Worm (Caenorhabditis elegans): ENCODE results near the gene flp-18.

flp-18 gene

DNA sequence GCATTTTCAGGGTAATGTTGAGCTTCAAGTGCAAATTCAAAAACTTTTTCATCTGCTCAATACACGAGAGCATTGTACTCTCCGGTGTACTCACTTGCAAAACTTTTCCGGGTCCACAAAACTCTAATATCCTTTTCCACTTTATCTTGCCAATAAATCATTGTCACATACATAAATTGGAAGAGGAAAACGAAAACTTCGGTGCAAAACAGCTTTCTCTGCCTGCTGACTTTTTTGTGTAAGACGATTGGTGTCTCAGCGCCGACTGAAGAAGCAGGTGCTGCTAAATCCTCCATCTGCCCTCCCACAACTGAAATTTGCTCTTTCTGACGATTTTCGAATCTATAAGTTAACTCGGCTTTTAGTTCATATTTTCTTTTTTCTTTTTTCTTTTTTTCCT is 42.9 kb downstream of the flp-18 start:
- TF ChIP-seq ref-1 (GFP tag; conservative IDR thresholded peaks at IDR 0.05) (no peak), T22C8.4 (GFP tag; IDR thresholded peaks at IDR 0.05) (no peak)

DNA sequence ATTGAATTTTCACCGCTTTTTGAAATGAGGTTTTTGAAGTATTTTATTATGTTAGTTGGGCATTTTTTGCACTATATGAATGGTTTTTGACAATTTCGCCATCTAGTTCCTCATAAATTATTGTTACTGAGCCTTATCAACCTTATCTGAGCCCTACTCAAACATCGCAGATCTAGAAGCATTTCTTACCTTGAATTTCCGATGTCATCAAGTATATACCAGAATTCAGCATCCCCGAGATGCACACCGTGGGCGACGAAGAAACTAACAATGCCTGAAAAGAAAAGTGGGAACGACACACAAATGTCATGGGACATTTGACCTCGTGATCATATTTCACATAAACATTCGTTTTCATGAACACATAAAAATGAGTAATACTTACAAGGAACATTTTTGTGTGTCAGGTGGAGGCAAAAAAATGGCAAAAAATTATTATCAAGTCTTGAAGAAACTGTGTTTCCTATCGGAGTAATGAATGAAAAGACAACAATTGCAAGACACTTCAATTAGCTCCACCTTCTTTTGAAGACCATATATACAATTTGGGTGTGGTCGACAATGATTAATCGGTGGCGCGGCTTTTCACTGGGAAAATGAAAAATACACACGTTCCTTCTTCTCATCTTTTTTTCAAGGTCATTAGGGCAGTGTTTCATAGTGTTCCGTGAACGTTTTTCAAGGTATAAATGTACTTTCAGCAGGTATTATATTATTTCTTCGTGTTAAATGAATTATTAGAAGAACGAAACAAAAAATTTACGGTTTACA is 45.9 kb downstream of the flp-18 start:
- TF ChIP-seq T22C8.4 (GFP tag; IDR thresholded peaks at IDR 0.05) = no peak
- TF ChIP-seq ztf-29 (GFP tag; IDR thresholded peaks at IDR 0.05) = no peak
- no peak for TF ChIP-seq tab-1 (GFP tag; IDR thresholded peaks at IDR 0.05)
- no peak for TF ChIP-seq ref-1 (GFP tag; conservative IDR thresholded peaks at IDR 0.05)

DNA sequence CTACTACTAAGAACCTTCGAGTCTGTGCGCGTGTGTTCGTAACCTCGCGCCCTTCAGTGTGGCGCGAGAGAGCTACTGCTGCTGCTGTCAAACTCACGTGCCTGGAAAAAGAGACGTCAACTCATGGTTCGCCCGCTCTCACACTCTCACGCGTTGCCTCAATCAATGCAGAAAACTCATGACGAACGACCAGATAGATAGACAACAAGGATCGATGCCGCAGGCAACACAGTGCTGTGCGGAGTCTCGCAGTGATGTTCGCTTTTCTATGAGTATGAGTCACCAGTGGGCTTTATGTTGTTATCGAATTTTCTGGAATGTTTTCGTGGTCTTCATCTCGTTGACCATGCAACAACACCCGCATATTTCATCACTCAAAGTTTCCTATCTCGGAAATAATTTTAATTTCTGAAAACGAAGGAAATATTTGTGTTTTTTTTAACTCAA is 46.8 kb downstream of the flp-18 start:
- no peak for TF ChIP-seq cog-1 (tag; optimal IDR thresholded peaks at IDR 0.05)
- no peak for TF ChIP-seq tab-1 (GFP tag; IDR thresholded peaks at IDR 0.05)
- TF ChIP-seq med-1 (GFP tag; optimal IDR thresholded peaks at IDR 0.05; ENCODE audit: insufficient read depth) = no peak
- no peak for TF ChIP-seq klf-2 (GFP tag; conservative IDR thresholded peaks at IDR 0.05)
- no peak for TF ChIP-seq ref-1 (GFP tag; conservative IDR thresholded peaks at IDR 0.05)

DNA sequence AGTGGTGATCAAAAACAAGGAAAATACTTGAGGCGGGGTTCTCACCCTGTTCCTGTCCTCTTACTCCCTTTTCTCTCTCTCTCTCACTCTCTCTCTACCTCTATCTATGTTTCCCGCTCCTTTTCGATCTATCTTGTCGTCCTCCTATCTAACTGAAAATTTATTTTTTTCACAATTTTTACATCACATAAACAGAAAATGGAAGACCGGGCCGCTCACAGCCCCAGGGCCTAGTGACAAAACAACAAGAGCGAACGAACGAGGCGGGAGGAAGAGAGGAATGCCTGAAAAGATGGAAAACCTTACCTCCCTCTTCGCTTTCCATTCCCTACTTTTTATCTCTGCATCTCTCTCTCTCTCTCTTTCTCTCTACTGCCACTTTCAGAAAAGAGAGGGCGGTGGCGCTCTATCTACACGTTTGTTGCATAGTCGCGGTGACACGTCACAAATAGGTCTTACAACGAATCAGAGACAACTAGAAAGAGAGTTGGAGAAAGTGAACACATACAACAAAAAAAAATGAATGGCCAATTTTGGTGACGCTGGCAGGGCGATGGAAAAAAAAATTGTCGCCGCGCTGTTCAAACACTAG is 47.5 kb downstream of the flp-18 start:
- no peak for TF ChIP-seq cog-1 (tag; optimal IDR thresholded peaks at IDR 0.05)
- TF ChIP-seq med-1 (GFP tag; optimal IDR thresholded peaks at IDR 0.05; ENCODE audit: insufficient read depth) = no peak
- no peak for TF ChIP-seq ztf-23 (GFP tag; IDR thresholded peaks at IDR 0.05)
- TF ChIP-seq flt-1 (GFP tag; IDR thresholded peaks at IDR 0.05) = no peak
- TF ChIP-seq ref-1 (GFP tag; conservative IDR thresholded peaks at IDR 0.05) = no peak
- no peak for TF ChIP-seq T22C8.4 (GFP tag; IDR thresholded peaks at IDR 0.05)
- TF ChIP-seq ztf-29 (GFP tag; IDR thresholded peaks at IDR 0.05) = no peak
- no peak for TF ChIP-seq klf-2 (GFP tag; conservative IDR thresholded peaks at IDR 0.05)
- no peak for TF ChIP-seq tab-1 (GFP tag; IDR thresholded peaks at IDR 0.05)

DNA sequence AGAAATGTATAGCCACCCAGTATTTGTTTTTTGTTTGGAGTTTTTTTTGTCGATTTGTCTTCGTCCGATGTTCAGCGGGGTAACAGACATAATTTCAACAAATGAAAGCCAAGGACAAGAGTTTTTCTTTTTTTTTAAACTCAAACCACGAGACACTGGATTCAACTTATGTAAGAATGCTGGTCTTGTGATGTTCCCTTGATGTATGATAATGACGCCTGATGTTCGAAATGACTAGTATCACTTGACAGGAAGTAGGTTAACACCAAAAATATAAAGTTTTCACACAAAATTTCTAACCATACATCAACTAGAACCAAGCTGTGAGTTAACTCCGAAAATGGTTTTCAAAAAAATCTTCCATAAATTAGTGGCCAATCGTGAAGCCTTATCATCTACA is 48.1 kb downstream of the flp-18 start:
- no peak for TF ChIP-seq flt-1 (GFP tag; IDR thresholded peaks at IDR 0.05)
- TF ChIP-seq cog-1 (tag; optimal IDR thresholded peaks at IDR 0.05) = no peak
- no peak for TF ChIP-seq ztf-29 (GFP tag; IDR thresholded peaks at IDR 0.05)
- TF ChIP-seq med-1 (GFP tag; optimal IDR thresholded peaks at IDR 0.05; ENCODE audit: insufficient read depth) = no peak
- TF ChIP-seq tab-1 (GFP tag; IDR thresholded peaks at IDR 0.05) = no peak
- no peak for TF ChIP-seq ztf-23 (GFP tag; IDR thresholded peaks at IDR 0.05)
- TF ChIP-seq T22C8.4 (GFP tag; IDR thresholded peaks at IDR 0.05) = no peak
- no peak for TF ChIP-seq ref-1 (GFP tag; conservative IDR thresholded peaks at IDR 0.05)
- no peak for TF ChIP-seq klf-2 (GFP tag; conservative IDR thresholded peaks at IDR 0.05)

DNA sequence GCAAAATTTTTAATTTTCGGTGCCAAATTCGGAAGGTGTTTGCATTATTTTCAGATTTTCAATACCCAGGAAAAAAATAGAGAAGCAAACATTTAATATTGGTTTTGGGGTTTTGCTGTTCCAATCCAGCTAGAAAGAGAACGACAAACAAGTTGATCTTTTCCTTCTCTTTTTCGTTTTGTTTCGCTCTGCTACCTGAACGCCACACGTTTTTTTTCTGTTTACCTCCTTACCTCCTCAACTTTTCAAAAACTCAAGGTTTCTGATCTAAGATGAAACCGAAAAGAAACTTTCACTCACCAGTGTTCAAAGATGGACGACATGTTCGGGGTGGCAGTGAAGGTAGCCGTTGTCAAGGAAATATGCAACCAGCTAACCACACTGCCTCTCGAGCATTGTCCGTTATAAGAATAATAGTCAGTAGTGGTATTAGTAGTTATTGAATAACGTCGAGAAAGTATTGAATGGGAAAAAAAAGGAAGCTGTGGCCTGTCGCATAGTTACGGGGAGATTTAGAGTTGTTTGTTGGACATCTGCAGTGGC is 48.8 kb downstream of the flp-18 start:
- TF ChIP-seq T22C8.4 (GFP tag; IDR thresholded peaks at IDR 0.05) = no peak
- TF ChIP-seq tab-1 (GFP tag; IDR thresholded peaks at IDR 0.05) = no peak

DNA sequence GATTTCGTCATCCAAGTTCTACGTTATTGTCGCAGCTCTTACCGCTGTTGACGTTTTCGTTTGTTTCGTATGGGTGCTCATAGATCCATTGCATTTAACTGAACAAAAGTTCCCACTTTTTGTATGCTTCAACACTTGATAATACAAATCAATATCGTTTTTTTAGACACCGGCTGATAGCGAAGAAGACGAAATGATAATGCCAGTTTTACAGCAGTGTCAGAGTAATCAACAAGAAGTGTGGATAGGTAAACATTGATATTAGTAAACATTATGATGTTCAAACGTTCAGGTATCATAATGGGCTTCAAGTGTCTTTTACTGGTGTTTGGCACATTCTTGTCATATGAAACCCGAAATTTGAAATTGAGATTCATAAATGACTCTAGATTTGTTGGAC is 52.1 kb downstream of the flp-18 start:
- no peak for TF ChIP-seq ref-1 (GFP tag; conservative IDR thresholded peaks at IDR 0.05)
- TF ChIP-seq klf-2 (GFP tag; conservative IDR thresholded peaks at IDR 0.05) = no peak
- no peak for TF ChIP-seq med-1 (GFP tag; optimal IDR thresholded peaks at IDR 0.05; ENCODE audit: insufficient read depth)
- no peak for TF ChIP-seq tab-1 (GFP tag; IDR thresholded peaks at IDR 0.05)
- no peak for TF ChIP-seq ztf-23 (GFP tag; IDR thresholded peaks at IDR 0.05)
- no peak for TF ChIP-seq ztf-29 (GFP tag; IDR thresholded peaks at IDR 0.05)
- TF ChIP-seq flt-1 (GFP tag; IDR thresholded peaks at IDR 0.05) = no peak
- no peak for TF ChIP-seq T22C8.4 (GFP tag; IDR thresholded peaks at IDR 0.05)
- TF ChIP-seq cog-1 (tag; optimal IDR thresholded peaks at IDR 0.05) = no peak
